Fruit fly (Drosophila melanogaster) whole organism, embryonic: ENCODE data around the gene CG9586.

Experiments used
- ATbp ChIP-seq: fragments of 200-800 bp; sonication (Bioruptor generic); optimal IDR thresholded peaks from 2 replicates; lab custom pipeline; 2017; ENCODE audit warnings: missing biosample characterization, mild to moderate bottlenecking, missing genetic modification characterization, missing genetic modification reagents
- BEAF-32 ChIP-seq: fragments of 200-800 bp; sonication (Bioruptor generic); optimal IDR thresholded peaks from 3 replicates; lab custom pipeline; 2017; ENCODE audit warnings: missing biosample characterization, missing genetic modification characterization, mild to moderate bottlenecking, moderate library complexity, missing genetic modification reagents
- Bdp1 ChIP-seq: fragments of 200-800 bp; sonication (Bioruptor generic); optimal IDR thresholded peaks from 3 replicates; lab custom pipeline; 2016; ENCODE audit warnings: missing biosample characterization, missing genetic modification characterization
- CG10321 ChIP-seq: fragments of 200-800 bp; sonication (Bioruptor generic); IDR thresholded peaks from 2 replicates; pipeline ENCODE4 v1.3.6; 2022; ENCODE audit warnings: missing biosample characterization, missing genetic modification characterization
- CG10979 ChIP-seq: fragments of 200-800 bp; sonication (Bioruptor generic); optimal IDR thresholded peaks from 2 replicates; lab custom pipeline; 2018; ENCODE audit warnings: missing biosample characterization, mild to moderate bottlenecking, missing genetic modification characterization, moderate library complexity
- CG11398 ChIP-seq: fragments of 200-800 bp; sonication (Bioruptor generic); optimal IDR thresholded peaks from 2 replicates; lab custom pipeline; 2016; ENCODE audit warnings: missing biosample characterization, missing genetic modification characterization
- CG11560 ChIP-seq: fragments of 200-800 bp; sonication (Bioruptor generic); IDR thresholded peaks from 3 replicates; pipeline ENCODE4 v1.3.6; 2022; ENCODE audit warnings: missing biosample characterization, missing genetic modification characterization
- CG11695 ChIP-seq: fragments of 200-800 bp; sonication (Bioruptor generic); IDR thresholded peaks from 3 replicates; pipeline ENCODE4 v1.3.6; 2022; ENCODE audit warnings: missing biosample characterization, missing genetic modification characterization
- CG15011 ChIP-seq: fragments of 200-800 bp; sonication (Bioruptor generic); optimal IDR thresholded peaks from 3 replicates; lab custom pipeline; 2018; ENCODE audit warnings: missing biosample characterization, mild to moderate bottlenecking, missing genetic modification characterization
- CG15269 ChIP-seq: fragments of 200-800 bp; sonication (Bioruptor generic); optimal IDR thresholded peaks from 2 replicates; lab custom pipeline; 2018; ENCODE audit warnings: missing biosample characterization, mild to moderate bottlenecking, missing genetic modification characterization, moderate library complexity
- CG17568 ChIP-seq: fragments of 200-800 bp; sonication (Bioruptor generic); optimal IDR thresholded peaks from 2 replicates; lab custom pipeline; 2018; ENCODE audit warnings: missing biosample characterization, mild to moderate bottlenecking, missing genetic modification characterization, moderate library complexity
- CG2712 ChIP-seq: fragments of 200-800 bp; optimal IDR thresholded peaks from 3 replicates; lab custom pipeline; 2019; ENCODE audit warnings: missing biosample characterization, mild to moderate bottlenecking, missing genetic modification characterization, moderate library complexity
- CG2875 ChIP-seq: fragments of 200-800 bp; sonication (Bioruptor generic); optimal IDR thresholded peaks from 2 replicates; lab custom pipeline; 2017; ENCODE audit warnings: missing biosample characterization, mild to moderate bottlenecking, missing genetic modification characterization, missing genetic modification reagents
- CG30403 ChIP-seq: fragments of 200-800 bp; sonication (Bioruptor generic); optimal IDR thresholded peaks from 3 replicates; lab custom pipeline; 2016; ENCODE audit warnings: missing biosample characterization, missing genetic modification characterization
- CG31441 ChIP-seq: fragments of 200-800 bp; sonication (Bioruptor generic); IDR thresholded peaks from 2 replicates; pipeline ENCODE4 v1.3.6; 2022; ENCODE audit warnings: missing biosample characterization, missing genetic modification characterization
- CG32767 ChIP-seq: fragments of 200-800 bp; sonication (Bioruptor generic); IDR thresholded peaks from 2 replicates; pipeline ENCODE4 v1.3.6; 2022; ENCODE audit warnings: missing biosample characterization, missing genetic modification characterization
- CG34422 ChIP-seq: fragments of 200-800 bp; sonication (Bioruptor generic); IDR thresholded peaks from 3 replicates; pipeline ENCODE4 v1.3.6; 2022; ENCODE audit warnings: missing biosample characterization, missing genetic modification characterization
- CG3726 ChIP-seq: fragments of 200-800 bp; sonication (Bioruptor generic); IDR thresholded peaks from 3 replicates; pipeline ENCODE4, ENCODE4 v1.3.6; 2022; ENCODE audit warnings: missing biosample characterization, missing genetic modification characterization
- CG4360 ChIP-seq: fragments of 200-800 bp; sonication (Bioruptor generic); IDR thresholded peaks from 2 replicates; pipeline ENCODE4 v1.3.6; 2022; ENCODE audit warnings: missing biosample characterization, missing genetic modification characterization
- CG4854 ChIP-seq: fragments of 200-800 bp; sonication (Bioruptor generic); optimal IDR thresholded peaks from 2 replicates; lab custom pipeline; 2016; ENCODE audit warnings: missing biosample characterization, missing genetic modification characterization, inconsistent platforms
- CG6765 ChIP-seq: fragments of 200-800 bp; sonication (Bioruptor generic); optimal IDR thresholded peaks from 3 replicates; lab custom pipeline; 2017; ENCODE audit warnings: missing biosample characterization, mild to moderate bottlenecking, missing genetic modification characterization
- CG6791 ChIP-seq: fragments of 200-800 bp; sonication (Bioruptor generic); IDR thresholded peaks from 3 replicates; pipeline ENCODE4 v1.3.6; 2022; ENCODE audit warnings: missing biosample characterization, missing genetic modification characterization; ENCODE audit not compliant: partially characterized antibody
- CG9817 ChIP-seq: fragments of 200-800 bp; sonication (Bioruptor generic); optimal IDR thresholded peaks from 2 replicates; lab custom pipeline; 2018; ENCODE audit warnings: missing biosample characterization, mild to moderate bottlenecking, missing genetic modification characterization, moderate library complexity
- Dll ChIP-seq: fragments of 200-800 bp; sonication (Bioruptor generic); IDR thresholded peaks from 4 replicates; pipeline ENCODE4 v1.3.6; 2022; ENCODE audit warnings: missing biosample characterization, missing genetic modification characterization; ENCODE audit not compliant: partially characterized antibody
- Hand ChIP-seq: fragments of 200-800 bp; sonication (Bioruptor generic); optimal IDR thresholded peaks from 2 replicates; lab custom pipeline; 2017; ENCODE audit warnings: mild to moderate bottlenecking, missing biosample characterization, missing genetic modification reagents, missing genetic modification characterization
- Hsf ChIP-seq: fragments of 200-800 bp; sonication (Bioruptor generic); optimal IDR thresholded peaks from 3 replicates; lab custom pipeline; 2016; ENCODE audit warnings: missing biosample characterization, missing genetic modification characterization
- Lpt ChIP-seq: fragments of >200 bp; optimal IDR thresholded peaks from 2 replicates; lab custom pipeline; 2018; ENCODE audit warnings: missing biosample characterization, missing genetic modification characterization
- Meics ChIP-seq: fragments of 200-800 bp; sonication (Bioruptor generic); optimal IDR thresholded peaks from 2 replicates; lab custom pipeline; 2017; ENCODE audit warnings: missing biosample characterization, mild to moderate bottlenecking, missing genetic modification characterization
- Mes4 ChIP-seq: fragments of 200-800 bp; sonication (Bioruptor generic); optimal IDR thresholded peaks from 2 replicates; lab custom pipeline; 2016; ENCODE audit warnings: missing biosample characterization, missing genetic modification characterization
- Oli ChIP-seq: fragments of 200-800 bp; sonication (Bioruptor generic); optimal IDR thresholded peaks from 2 replicates; lab custom pipeline; 2018; ENCODE audit warnings: missing biosample characterization, mild to moderate bottlenecking, missing genetic modification characterization, moderate library complexity
- Ptx1 ChIP-seq: fragments of 200-800 bp; sonication (Bioruptor generic); IDR thresholded peaks from 2 replicates; pipeline ENCODE4 v1.3.6; 2022; ENCODE audit warnings: missing biosample characterization, missing genetic modification characterization
- Ssrp ChIP-seq: fragments of 200-800 bp; sonication (Bioruptor generic); optimal IDR thresholded peaks from 2 replicates; lab custom pipeline; 2018; ENCODE audit warnings: missing biosample characterization, mild to moderate bottlenecking, missing genetic modification characterization, moderate library complexity
- Stat92E ChIP-seq, 3 experiments: fragments of >200 bp in 2 of 3; fragments of 200-800 bp in 1 of 3; sonication (Bioruptor generic) in 1 of 3; optimal IDR thresholded peaks; 2 replicates each; lab custom pipeline; 2017 to 2019; ENCODE audit warnings: missing biosample characterization in 3 of 3, missing genetic modification characterization in 3 of 3, mild to moderate bottlenecking in 1 of 3, moderate library complexity in 1 of 3
- TFAM ChIP-seq: fragments of 200-800 bp; sonication (Bioruptor generic); optimal IDR thresholded peaks from 2 replicates; lab custom pipeline; 2017; ENCODE audit warnings: missing biosample characterization, missing genetic modification characterization, inconsistent platforms
- Vsx1 ChIP-seq: fragments of 200-800 bp; sonication (Bioruptor generic); optimal IDR thresholded peaks from 2 replicates; lab custom pipeline; 2017; ENCODE audit warnings: missing biosample characterization, mild to moderate bottlenecking, missing genetic modification characterization, missing genetic modification reagents
- amos ChIP-seq: fragments of 200-800 bp; sonication (Bioruptor generic); IDR thresholded peaks from 2 replicates; pipeline ENCODE4 v1.3.6; 2022; ENCODE audit warnings: missing biosample characterization, missing genetic modification characterization; ENCODE audit not compliant: partially characterized antibody
- crp ChIP-seq, 2 experiments: fragments of 200-800 bp; sonication (Bioruptor generic); optimal IDR thresholded peaks; 2 replicates in 1 of 2; 3 replicates in 1 of 2; lab custom pipeline; 2017; ENCODE audit warnings: missing biosample characterization in 2 of 2, missing genetic modification characterization in 2 of 2, mild to moderate bottlenecking in 1 of 2, moderate library complexity in 1 of 2
- esg ChIP-seq: fragments of 200-800 bp; sonication (Bioruptor generic); conservative IDR thresholded peaks from 2 replicates; pipeline ENCODE4 v1.3.6; 2022; ENCODE audit warnings: missing biosample characterization, missing genetic modification characterization
- fd3F ChIP-seq: fragments of 200-800 bp; sonication (Bioruptor generic); optimal IDR thresholded peaks from 2 replicates; lab custom pipeline; 2018; ENCODE audit warnings: missing biosample characterization, mild to moderate bottlenecking, missing genetic modification characterization, moderate library complexity
- fd64A ChIP-seq: fragments of 200-800 bp; sonication (Bioruptor generic); optimal IDR thresholded peaks from 3 replicates; lab custom pipeline; 2018; ENCODE audit warnings: missing biosample characterization, mild to moderate bottlenecking, missing genetic modification characterization
- gcm ChIP-seq: fragments of 200-800 bp; sonication (Bioruptor generic); optimal IDR thresholded peaks from 2 replicates; lab custom pipeline; 2019; ENCODE audit warnings: missing biosample characterization, mild to moderate bottlenecking, missing genetic modification characterization, moderate library complexity
- h ChIP-seq: fragments of >200 bp; optimal IDR thresholded peaks from 2 replicates; lab custom pipeline; 2017
- jing ChIP-seq: fragments of 200-800 bp; sonication (Bioruptor generic); optimal IDR thresholded peaks from 2 replicates; lab custom pipeline; 2018; ENCODE audit warnings: missing biosample characterization, mild to moderate bottlenecking, missing genetic modification characterization
- lmd ChIP-seq: fragments of 200-800 bp; sonication (Bioruptor generic); IDR thresholded peaks from 2 replicates; pipeline ENCODE4 v1.3.6; 2022; ENCODE audit warnings: missing biosample characterization, missing genetic modification characterization
- nmo ChIP-seq: fragments of 200-800 bp; sonication (Bioruptor generic); optimal IDR thresholded peaks from 2 replicates; lab custom pipeline; 2018; ENCODE audit warnings: missing biosample characterization, mild to moderate bottlenecking, missing genetic modification characterization, moderate library complexity
- otp ChIP-seq: fragments of 200-800 bp; sonication (Bioruptor generic); IDR thresholded peaks from 3 replicates; pipeline ENCODE4, ENCODE4 v1.3.6; 2022; ENCODE audit warnings: missing biosample characterization, missing genetic modification characterization
- salm ChIP-seq: fragments of 200-800 bp; sonication (Bioruptor generic); optimal IDR thresholded peaks from 2 replicates; lab custom pipeline; 2018; ENCODE audit warnings: missing biosample characterization, mild to moderate bottlenecking, missing genetic modification characterization
- slbo ChIP-seq: fragments of 200-800 bp; sonication (Bioruptor generic); IDR thresholded peaks from 2 replicates; pipeline ENCODE4 v1.3.6; 2022; ENCODE audit warnings: missing biosample characterization, missing genetic modification characterization
- sna ChIP-seq: fragments of 200-800 bp; sonication (Bioruptor generic); IDR thresholded peaks from 2 replicates; pipeline ENCODE4 v1.3.6; 2022; ENCODE audit warnings: missing biosample characterization, missing genetic modification characterization; ENCODE audit not compliant: partially characterized antibody
- ssp ChIP-seq: fragments of 200-800 bp; sonication (Bioruptor generic); IDR thresholded peaks from 2 replicates; pipeline ENCODE4 v1.3.6; 2022; ENCODE audit warnings: missing biosample characterization, missing genetic modification characterization
- zf30C ChIP-seq: fragments of 200-800 bp; sonication (Bioruptor generic); optimal IDR thresholded peaks from 3 replicates; lab custom pipeline; 2018; ENCODE audit warnings: missing biosample characterization, mild to moderate bottlenecking, missing genetic modification characterization

The CG9586 gene

dm6 chr2L:9207133-9207532, 40.8 kb upstream of the CG9586 start (continued):
- no peak for TF ChIP-seq Vsx1 (GFP tag; lab: Kevin White, UChicago)
- peak; percentile 59 for TF ChIP-seq CG4360 (GFP tag; lab: Robert Waterston, UW)
- TF ChIP-seq CG6765, result no peak
- no peak for TF ChIP-seq BEAF-32 (GFP tag; lab: Kevin White, UChicago)
- no peak for TF ChIP-seq CG4854 (GFP tag; lab: Kevin White, UChicago)
- no peak for TF ChIP-seq Stat92E (GFP tag; optimal IDR thresholded peaks at IDR 0.05; lab: Kevin White, UChicago)
- no peak for TF ChIP-seq Dll (GFP tag; lab: Robert Waterston, UW)
- no peak for TF ChIP-seq jing (GFP tag; lab: Kevin White, UChicago)
- peak; percentile 69 for TF ChIP-seq CG2712 (tag; lab: Kevin White, UChicago)
- no peak for TF ChIP-seq CG11695 (GFP tag; lab: Robert Waterston, UW)
- TF ChIP-seq lmd (GFP tag; lab: Robert Waterston, UW), result no peak
- TF ChIP-seq crp (GFP tag; optimal IDR thresholded peaks at IDR 0.05; lab: Kevin White, UChicago), result no peak
- no peak for TF ChIP-seq h (lab: Kevin White, UChicago)
- TF ChIP-seq fd64A, result no peak
- TF ChIP-seq Hand (GFP tag; lab: Kevin White, UChicago), result no peak
- TF ChIP-seq CG3726, result no peak
- TF ChIP-seq CG9817 (tag; lab: Kevin White, UChicago), result no peak
- no peak for TF ChIP-seq Bdp1 (GFP tag; lab: Kevin White, UChicago)
- no peak for TF ChIP-seq otp
- TF ChIP-seq zf30C (GFP tag; lab: Kevin White, UChicago), result no peak
- no peak for TF ChIP-seq Hsf (GFP tag; lab: Kevin White, UChicago)
- peak; percentile 45 for TF ChIP-seq Ptx1 (GFP tag; lab: Robert Waterston, UW)
- TF ChIP-seq CG10321 (GFP tag; lab: Robert Waterston, UW), result no peak
- peak; percentile 40 for TF ChIP-seq CG30403
- TF ChIP-seq fd3F (GFP tag; lab: Kevin White, UChicago), result no peak
- TF ChIP-seq CG11560 (tag; lab: Robert Waterston, UW), result no peak
- peak; percentile 35 for TF ChIP-seq salm (tag; lab: Kevin White, UChicago)
- peak; percentile 58 for TF ChIP-seq CG2875 (GFP tag; lab: Kevin White, UChicago)
- no peak for TF ChIP-seq CG32767 (GFP tag; lab: Robert Waterston, UW)
- no peak for TF ChIP-seq CG15011 (GFP tag; lab: Kevin White, UChicago)
- peak; percentile 60 for TF ChIP-seq Oli (tag; lab: Kevin White, UChicago)
- peak; percentile 50 for TF ChIP-seq gcm (GFP tag; lab: Kevin White, UChicago)
- no peak for TF ChIP-seq Meics (GFP tag; lab: Kevin White, UChicago)
- TF ChIP-seq CG6791 (GFP tag; lab: Robert Waterston, UW), result no peak
- peak; percentile 77 for TF ChIP-seq nmo (GFP tag; lab: Kevin White, UChicago)
- peak; percentile 72 for TF ChIP-seq CG10979 (tag; lab: Kevin White, UChicago)
- TF ChIP-seq ATbp, result peak; percentile 72
- no peak for TF ChIP-seq CG17568 (GFP tag; lab: Kevin White, UChicago)
- TF ChIP-seq CG15269 (tag; lab: Kevin White, UChicago), result peak; percentile 29
- no peak for TF ChIP-seq CG11398 (GFP tag; lab: Kevin White, UChicago)
- TF ChIP-seq Ssrp, result peak; percentile 61
- TF ChIP-seq esg (GFP tag; lab: Robert Waterston, UW), result no peak
- peak; percentile 56; the same call in 1 of the 2 replicates for TF ChIP-seq CG31441 (GFP tag; lab: Robert Waterston, UW)
- TF ChIP-seq TFAM (GFP tag; lab: Kevin White, UChicago), result no peak
- no peak for TF ChIP-seq Lpt (GFP tag; lab: Kevin White, UChicago)
- no peak for TF ChIP-seq Mes4 (GFP tag; lab: Kevin White, UChicago)
- no peak for TF ChIP-seq sna (GFP tag; lab: Robert Waterston, UW)
- peak; percentile 25; the same call in 1 of the 2 replicates for TF ChIP-seq ssp (GFP tag; lab: Robert Waterston, UW)
- no peak for TF ChIP-seq CG34422
- peak; percentile 9; the same call in 1 of the 2 replicates for TF ChIP-seq slbo (GFP tag; lab: Robert Waterston, UW)
- TF ChIP-seq amos, result no peak
